Worm (Caenorhabditis elegans) whole organism, late embryonic: ENCODE measurements around the gene fbxb-55.

Source experiments
- C38D4.7 ChIP-seq: fragments of 200-800 bp; sonication (Bioruptor generic); optimal IDR thresholded peaks from 2 replicates; lab custom pipeline; 2018; ENCODE audit warnings: mild to moderate bottlenecking, missing genetic modification characterization, moderate library complexity, missing compliant biosample characterization
- K09A11.1 ChIP-seq: sonication (generic microtip); optimal IDR thresholded peaks from 2 replicates; lab custom pipeline; 2017; ENCODE audit warnings: antibody characterized with exemption, mild to moderate bottlenecking, missing genetic modification characterization, missing compliant biosample characterization; ENCODE audit not compliant: insufficient read depth
- ahr-1 ChIP-seq: sonication (generic microtip); optimal IDR thresholded peaks from 2 replicates; lab custom pipeline; 2016; ENCODE audit warnings: missing genetic modification characterization, missing compliant biosample characterization
- ama-1 ChIP-seq: fragments of 150-350 bp; optimal IDR thresholded peaks from 2 replicates; lab custom pipeline; 2014
- ceh-14 ChIP-seq: sonication (generic microtip); optimal IDR thresholded peaks from 2 replicates; lab custom pipeline; 2016; ENCODE audit warnings: missing genotype, missing genetic modification characterization, missing compliant biosample characterization
- ceh-19 ChIP-seq: fragments of 200-800 bp; sonication (Bioruptor generic); optimal IDR thresholded peaks from 2 replicates; lab custom pipeline; 2018; ENCODE audit warnings: mild to moderate bottlenecking, missing genetic modification characterization, missing compliant biosample characterization
- ceh-2 ChIP-seq: sonication (generic microtip); optimal IDR thresholded peaks from 2 replicates; lab custom pipeline; 2016; ENCODE audit warnings: missing genotype, missing genetic modification characterization, missing compliant biosample characterization
- ceh-22 ChIP-seq: sonication (generic microtip); optimal IDR thresholded peaks from 2 replicates; lab custom pipeline; 2017; ENCODE audit warnings: missing biosample characterization, missing genetic modification characterization
- ceh-24 ChIP-seq: sonication (generic microtip); optimal IDR thresholded peaks from 2 replicates; lab custom pipeline; 2016; ENCODE audit warnings: mild to moderate bottlenecking, missing genetic modification characterization, missing compliant biosample characterization
- ceh-30 ChIP-seq: fragments of 150-350 bp; optimal IDR thresholded peaks from 2 replicates; lab custom pipeline; 2014; ENCODE audit warnings: missing biosample characterization, missing genetic modification characterization
- ceh-31 ChIP-seq: sonication (generic microtip); optimal IDR thresholded peaks from 2 replicates; lab custom pipeline; 2016; ENCODE audit warnings: missing genetic modification characterization, missing compliant biosample characterization
- ceh-34 ChIP-seq: sonication (generic microtip); optimal IDR thresholded peaks from 2 replicates; lab custom pipeline; 2016; ENCODE audit warnings: mild to moderate bottlenecking, missing genetic modification characterization, missing compliant biosample characterization
- ceh-48 ChIP-seq: sonication (generic microtip); optimal IDR thresholded peaks from 2 replicates; lab custom pipeline; 2016; ENCODE audit warnings: missing genetic modification characterization, inconsistent platforms, missing compliant biosample characterization
- ceh-6 ChIP-seq: fragments of 200-800 bp; sonication (Bioruptor generic); optimal IDR thresholded peaks from 2 replicates; lab custom pipeline; 2018; ENCODE audit warnings: mild to moderate bottlenecking, missing genetic modification characterization, missing compliant biosample characterization
- elt-4 ChIP-seq: sonication (generic microtip); optimal IDR thresholded peaks from 2 replicates; lab custom pipeline; 2016; ENCODE audit warnings: missing genetic modification characterization, missing compliant biosample characterization
- fax-1 ChIP-seq: sonication (generic microtip); optimal IDR thresholded peaks from 2 replicates; lab custom pipeline; 2016; ENCODE audit warnings: missing genotype, missing genetic modification characterization, missing compliant biosample characterization
- fkh-10 ChIP-seq: fragments of 150-350 bp; optimal IDR thresholded peaks from 2 replicates; lab custom pipeline; 2014; ENCODE audit warnings: missing biosample characterization, missing genetic modification reagents, missing genetic modification characterization
- gmeb-2 ChIP-seq: sonication (generic microtip); optimal IDR thresholded peaks from 2 replicates; lab custom pipeline; 2016; ENCODE audit warnings: missing genetic modification characterization, inconsistent platforms, missing compliant biosample characterization
- hlh-13 ChIP-seq: fragments of 200-800 bp; sonication (Bioruptor generic); optimal IDR thresholded peaks from 2 replicates; lab custom pipeline; 2018; ENCODE audit warnings: mild to moderate bottlenecking, missing genetic modification characterization, missing compliant biosample characterization
- hlh-15 ChIP-seq: sonication (generic microtip); optimal IDR thresholded peaks from 2 replicates; lab custom pipeline; 2016; ENCODE audit warnings: missing genetic modification characterization, missing compliant biosample characterization
- hlh-30 ChIP-seq: sonication (generic microtip); optimal IDR thresholded peaks from 2 replicates; lab custom pipeline; 2017; ENCODE audit warnings: antibody characterized with exemption, missing genetic modification characterization, missing compliant biosample characterization; ENCODE audit not compliant: insufficient read depth
- hlh-6 ChIP-seq: sonication (generic microtip); optimal IDR thresholded peaks from 2 replicates; lab custom pipeline; 2016; ENCODE audit warnings: missing genotype, missing genetic modification characterization, missing compliant biosample characterization
- hlh-8 ChIP-seq: sonication (generic microtip); optimal IDR thresholded peaks from 2 replicates; lab custom pipeline; 2016; ENCODE audit warnings: missing genotype, missing genetic modification characterization, missing compliant biosample characterization
- lim-6 ChIP-seq: sonication (generic microtip); optimal IDR thresholded peaks from 2 replicates; lab custom pipeline; 2016; ENCODE audit warnings: missing genetic modification characterization, missing compliant biosample characterization
- nhr-232 ChIP-seq: sonication (generic microtip); optimal IDR thresholded peaks from 2 replicates; lab custom pipeline; 2016; ENCODE audit warnings: missing genetic modification characterization, missing compliant biosample characterization
- npax-4 ChIP-seq: sonication (generic microtip); optimal IDR thresholded peaks from 2 replicates; lab custom pipeline; 2016; ENCODE audit warnings: missing genetic modification characterization, missing compliant biosample characterization
- pax-1 ChIP-seq: fragments of 150-350 bp; optimal IDR thresholded peaks from 2 replicates; lab custom pipeline; 2014; ENCODE audit warnings: missing biosample characterization, missing genetic modification characterization
- pha-4 ChIP-seq: fragments of 150-350 bp; optimal IDR thresholded peaks from 2 replicates; lab custom pipeline; 2018; ENCODE audit warnings: missing biosample characterization, missing genetic modification reagents, missing genetic modification characterization
- pqm-1 ChIP-seq: sonication (generic microtip); optimal IDR thresholded peaks from 2 replicates; lab custom pipeline; 2016; ENCODE audit warnings: missing genetic modification characterization, missing compliant biosample characterization
- pros-1 ChIP-seq: fragments of 150-350 bp; optimal IDR thresholded peaks from 2 replicates; lab custom pipeline; 2014; ENCODE audit warnings: missing biosample characterization, missing genetic modification reagents, missing genetic modification characterization
- ref-2 ChIP-seq: sonication (generic microtip); optimal IDR thresholded peaks from 2 replicates; lab custom pipeline; 2016; ENCODE audit warnings: missing genetic modification characterization, missing compliant biosample characterization
- rnt-1 ChIP-seq: sonication (generic microtip); optimal IDR thresholded peaks from 2 replicates; lab custom pipeline; 2016; ENCODE audit warnings: missing genetic modification characterization, missing compliant biosample characterization
- sdc-2 ChIP-seq: sonication (generic microtip); optimal IDR thresholded peaks from 2 replicates; lab custom pipeline; 2016; ENCODE audit warnings: missing genotype, missing genetic modification characterization, missing compliant biosample characterization
- sox-2 ChIP-seq: fragments of 200-800 bp; sonication (Bioruptor generic); IDR thresholded peaks from 2 replicates; pipeline ENCODE4 v1.3.6; 2022; ENCODE audit warnings: missing genetic modification reagents, missing genetic modification characterization, missing compliant biosample characterization
- tbx-2 ChIP-seq: sonication (generic microtip); optimal IDR thresholded peaks from 2 replicates; lab custom pipeline; 2016; ENCODE audit warnings: missing genetic modification characterization, missing compliant biosample characterization
- tbx-7 ChIP-seq: sonication (generic microtip); optimal IDR thresholded peaks from 2 replicates; lab custom pipeline; 2016; ENCODE audit warnings: missing genotype, missing genetic modification characterization, missing compliant biosample characterization
- ttx-3 ChIP-seq: sonication (generic microtip); optimal IDR thresholded peaks from 2 replicates; lab custom pipeline; 2016; ENCODE audit warnings: missing genetic modification reagents, missing genetic modification characterization, missing compliant biosample characterization
- unc-42 ChIP-seq: sonication (generic microtip); optimal IDR thresholded peaks from 2 replicates; lab custom pipeline; 2016; ENCODE audit warnings: missing genotype, missing genetic modification characterization, missing compliant biosample characterization
- unc-55 ChIP-seq: sonication (generic microtip); optimal IDR thresholded peaks from 2 replicates; lab custom pipeline; 2017; ENCODE audit warnings: missing biosample characterization, missing genetic modification reagents, missing genetic modification characterization
- unc-86 ChIP-seq: sonication (generic microtip); optimal IDR thresholded peaks from 2 replicates; lab custom pipeline; 2016; ENCODE audit warnings: missing genetic modification characterization, missing compliant biosample characterization
- ztf-16 ChIP-seq: sonication (generic microtip); optimal IDR thresholded peaks from 2 replicates; lab custom pipeline; 2017; ENCODE audit warnings: missing genetic modification characterization, missing compliant biosample characterization

Gene fbxb-55

ce11 chrIV:4051539-4051938 is 17.0 kb upstream of the fbxb-55 start, which contains the start of gene wrt-5:
wrt-5 (minus strand) TSS chrIV:4051639.
- TF ChIP-seq ahr-1 (tag; lab: Kevin White, UChicago) (no peak), unc-86 (tag; lab: Kevin White, UChicago) (no peak)

ce11 chrIV:4052274-4052673 is 16.3 kb upstream of the fbxb-55 start:
- TF ChIP-seq tbx-2 (tag; lab: Kevin White, UChicago) (no peak), unc-42 (peak; percentile 75)

ce11 chrIV:4053405-4053804 is 15.2 kb upstream of the fbxb-55 start:
- no peak for TF ChIP-seq ceh-24
- no peak for TF ChIP-seq ceh-30 (tag; lab: Kevin White, UChicago)
- TF ChIP-seq ttx-3 (tag; lab: Kevin White, UChicago): no peak

- TF ChIP-seq ceh-22 (tag; lab: Kevin White, UChicago) (no peak), rnt-1 (tag; lab: Kevin White, UChicago) (peak; percentile 0), unc-55 (peak; percentile 64)
These were observed 13.3 kb upstream of the fbxb-55 start for ce11 chrIV:4055297-4055696.

ce11 chrIV:4063573-4063972 is 5.0 kb upstream of the fbxb-55 start, which contains the start of gene ilys-6:
ilys-6 (minus strand) TSS chrIV:4063673.
- no peak for TF ChIP-seq hlh-13 (GFP tag; lab: Kevin White, UChicago)
- TF ChIP-seq pax-1: no peak
- no peak for TF ChIP-seq C38D4.7 (GFP tag; lab: Kevin White, UChicago)
- no peak for TF ChIP-seq sdc-2
- no peak for TF ChIP-seq pqm-1 (tag; lab: Kevin White, UChicago)
- TF ChIP-seq fkh-10 (GFP tag; lab: Kevin White, UChicago): no peak
- TF ChIP-seq K09A11.1 (tag; lab: Kevin White, UChicago): no peak
- no peak for TF ChIP-seq ztf-16 (tag; lab: Kevin White, UChicago)
- TF ChIP-seq fax-1: no peak
- no peak for TF ChIP-seq ceh-24
- TF ChIP-seq gmeb-2 (tag; lab: Kevin White, UChicago): no peak
- no peak for TF ChIP-seq hlh-15 (tag; lab: Kevin White, UChicago)
- TF ChIP-seq sox-2 (GFP tag; lab: Robert Waterston, UW): no peak
- no peak for TF ChIP-seq elt-4 (tag; lab: Kevin White, UChicago)
- no peak for TF ChIP-seq lim-6 (tag; lab: Kevin White, UChicago)
- no peak for TF ChIP-seq ceh-6 (GFP tag; lab: Kevin White, UChicago)
- TF ChIP-seq ama-1 (lab: Kevin White, UChicago): no peak
- no peak for TF ChIP-seq pha-4 (tag; lab: Kevin White, UChicago)
- TF ChIP-seq ceh-19 (GFP tag; lab: Kevin White, UChicago): no peak

- no peak for TF ChIP-seq ceh-14 (tag; lab: Kevin White, UChicago)
- no peak for TF ChIP-seq nhr-232
- no peak for TF ChIP-seq tbx-2 (tag; lab: Kevin White, UChicago)
- TF ChIP-seq hlh-6 (tag; lab: Kevin White, UChicago): no peak
- no peak for TF ChIP-seq npax-4
- TF ChIP-seq hlh-30: no peak
- TF ChIP-seq tbx-7: no peak
- no peak for TF ChIP-seq ceh-34 (tag; lab: Kevin White, UChicago)
- TF ChIP-seq ceh-48 (tag; lab: Kevin White, UChicago): no peak
- no peak for TF ChIP-seq pros-1
- TF ChIP-seq ceh-2 (tag; lab: Kevin White, UChicago): no peak
- no peak for TF ChIP-seq fkh-10 (GFP tag; lab: Kevin White, UChicago)
- TF ChIP-seq sox-2 (GFP tag; lab: Robert Waterston, UW): no peak
- no peak for TF ChIP-seq unc-42
- no peak for TF ChIP-seq lim-6 (tag; lab: Kevin White, UChicago)
- TF ChIP-seq rnt-1 (tag; lab: Kevin White, UChicago): no peak
- no peak for TF ChIP-seq ref-2 (tag; lab: Kevin White, UChicago)
- TF ChIP-seq hlh-8 (tag; lab: Kevin White, UChicago): no peak
- no peak for TF ChIP-seq ceh-31
These were observed 1.2 kb upstream of the fbxb-55 start for ce11 chrIV:4067336-4067735.
